Fruit fly (Drosophila melanogaster): Measurements from ENCODE around the gene CG1637.

Gene CG1637

DNA sequence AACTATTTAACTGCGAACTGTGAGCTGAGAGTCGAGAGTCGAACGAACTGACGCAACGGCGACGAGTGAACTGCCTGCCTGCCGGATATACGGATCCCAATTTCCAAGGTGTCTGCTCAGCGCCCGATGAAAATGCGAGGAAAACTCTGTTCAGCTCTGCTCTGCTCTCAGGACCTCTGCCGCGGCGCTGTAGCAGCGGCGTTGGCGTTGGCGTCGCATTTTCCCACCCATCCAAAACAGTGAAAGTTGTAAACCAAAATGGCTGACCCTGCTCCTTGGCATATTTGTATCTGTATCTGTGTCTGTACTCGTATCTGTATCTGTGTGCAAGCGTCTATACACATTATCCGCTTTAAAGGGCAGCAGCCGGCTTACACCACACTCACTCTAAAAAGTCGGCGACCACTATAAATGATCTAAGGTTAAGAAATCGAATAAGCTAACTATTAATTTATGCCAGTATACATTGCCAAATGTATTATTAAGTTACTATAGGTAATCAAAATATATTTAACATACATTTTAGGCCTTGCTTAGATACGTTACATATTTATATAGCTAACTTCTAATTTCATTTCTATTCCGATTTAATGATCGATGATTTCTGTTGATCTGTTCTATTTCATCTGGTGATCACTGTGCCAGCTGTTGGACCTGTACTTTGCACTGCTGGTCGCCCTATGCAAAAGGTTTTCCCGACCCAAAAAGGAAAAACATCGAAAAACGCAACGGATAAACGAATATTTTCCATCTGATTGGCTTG lies 54.8 kb downstream of the CG1637 start (continued):
- TF ChIP-seq kah (GFP tag; optimal IDR thresholded peaks at IDR 0.05) (peak; percentile 43), scrt (GFP tag; optimal IDR thresholded peaks at IDR 0.05) (peak; percentile 68), Camta (GFP tag; optimal IDR thresholded peaks at IDR 0.05) (no peak), fd3F (GFP tag; optimal IDR thresholded peaks at IDR 0.05) (peak; percentile 31), CG3838 (GFP tag; optimal IDR thresholded peaks at IDR 0.05) (peak; percentile 2), CG15696 (tag; optimal IDR thresholded peaks at IDR 0.05) (peak; percentile 96), Hr51 (GFP tag; optimal IDR thresholded peaks at IDR 0.05) (peak; percentile 48 to 71), CG9727 (GFP tag; optimal IDR thresholded peaks at IDR 0.05) (peak; percentile 90), CG4617 (GFP tag; optimal IDR thresholded peaks at IDR 0.05; ENCODE audit: borderline replicate concordance) (peak; percentile 34), CG6254 (GFP tag; optimal IDR thresholded peaks at IDR 0.05) (peak; percentile 68), CG6689 (GFP tag; IDR thresholded peaks at IDR 0.05) (peak; percentile 67), CG11695 (GFP tag; IDR thresholded peaks at IDR 0.05) (peak; percentile 53; the same call in 1 of the 3 replicates), CHES-1-like (GFP tag; optimal IDR thresholded peaks at IDR 0.05) (no peak), Awh (GFP tag; IDR thresholded peaks at IDR 0.05) (no peak), pum (GFP tag; optimal IDR thresholded peaks at IDR 0.05) (peak; percentile 16), CG2199 (GFP tag; IDR thresholded peaks at IDR 0.05) (peak; percentile 56; the same call in 1 of the 3 replicates), CG10209 (GFP tag; optimal IDR thresholded peaks at IDR 0.05) (peak; percentile 75), CG2875 (GFP tag; optimal IDR thresholded peaks at IDR 0.05) (peak; percentile 2), nmo (GFP tag; optimal IDR thresholded peaks at IDR 0.05) (peak; percentile 83), CG4707 (GFP tag; optimal IDR thresholded peaks at IDR 0.05) (peak; percentile 30), CG17829 (tag; optimal IDR thresholded peaks at IDR 0.05) (peak; percentile 81), CG3847 (GFP tag; IDR thresholded peaks at IDR 0.05) (0 out of 2 replicates have a peak, but pooled peaks have one; percentile 31), CG2202 (tag; optimal IDR thresholded peaks at IDR 0.05) (peak; percentile 39), CG3407 (GFP tag; optimal IDR thresholded peaks at IDR 0.05) (peak; percentile 44), aop (GFP tag; IDR thresholded peaks at IDR 0.05) (no peak), Nf-YB (GFP tag; optimal IDR thresholded peaks at IDR 0.05) (peak; percentile 74), CG17385 (GFP tag; optimal IDR thresholded peaks at IDR 0.05) (peak; percentile 53), CG8290 (GFP tag; optimal IDR thresholded peaks at IDR 0.05) (no peak), CG8290 (tag; optimal IDR thresholded peaks at IDR 0.05) (peak; percentile 9 to 24), YL-1 (GFP tag; optimal IDR thresholded peaks at IDR 0.05) (no peak), slbo (GFP tag; IDR thresholded peaks at IDR 0.05) (peak; percentile 58), Oaz (GFP tag; IDR thresholded peaks at IDR 0.05) (no peak), Usf (GFP tag; optimal IDR thresholded peaks at IDR 0.05) (peak; percentile 44), CG34376 (GFP tag; optimal IDR thresholded peaks at IDR 0.05) (peak; percentile 23), CG4360 (GFP tag; IDR thresholded peaks at IDR 0.05) (0 out of 2 replicates have a peak, but pooled peaks have one; percentile 5), row (GFP tag; IDR thresholded peaks at IDR 0.05) (peak; percentile 76), CG10366 (GFP tag; IDR thresholded peaks at IDR 0.05) (peak; percentile 29; the same call in 1 of the 2 replicates), ems (GFP tag; optimal IDR thresholded peaks at IDR 0.05) (peak; percentile 0), CG13775 (GFP tag; optimal IDR thresholded peaks at IDR 0.05) (peak; percentile 78), CG31388 (GFP tag; optimal IDR thresholded peaks at IDR 0.05) (no peak), unpg (GFP tag; optimal IDR thresholded peaks at IDR 0.05) (peak; percentile 73), CG31224 (GFP tag; IDR thresholded peaks at IDR 0.05) (no peak), CG16863 (GFP tag; optimal IDR thresholded peaks at IDR 0.05) (peak; percentile 36), CG18619 (GFP tag; optimal IDR thresholded peaks at IDR 0.05) (peak; percentile 54), CG10959 (GFP tag; IDR thresholded peaks at IDR 0.05) (peak; percentile 70; the same call in 1 of the 2 replicates), Fer2 (tag; optimal IDR thresholded peaks at IDR 0.05) (peak; percentile 33), Fer1 (GFP tag; optimal IDR thresholded peaks at IDR 0.05) (peak; percentile 78)

Measured in whole organism, embryonic.